Worm (Caenorhabditis elegans) whole organism, L4 larva: ENCODE measurements around the gene R02E4.3.

Experiments used
- F37D6.2 ChIP-seq: sonication (generic microtip); optimal IDR thresholded peaks from 2 replicates; lab custom pipeline; 2016; ENCODE audit warnings: mild to moderate bottlenecking, missing genetic modification characterization, missing compliant biosample characterization
- R02D3.7 ChIP-seq: fragments of 150-350 bp; sonication (generic microtip); optimal IDR thresholded peaks from 3 replicates; lab custom pipeline; 2014; ENCODE audit warnings: missing biosample characterization, missing genetic modification characterization
- T26A8.4 ChIP-seq: fragments of 200-800 bp; sonication (Bioruptor generic); IDR thresholded peaks from 2 replicates; pipeline ENCODE4 v1.3.6; 2022; ENCODE audit warnings: missing genetic modification characterization, missing compliant biosample characterization
- Y105C5A.15 ChIP-seq: fragments of 200-800 bp; sonication (Bioruptor generic); IDR thresholded peaks from 2 replicates; pipeline ENCODE4 v1.3.6; 2022; ENCODE audit warnings: missing genetic modification characterization, missing compliant biosample characterization
- ZK337.2 ChIP-seq: fragments of 200-800 bp; sonication (Bioruptor generic); IDR thresholded peaks from 2 replicates; pipeline ENCODE4 v1.3.6; 2022; ENCODE audit warnings: missing genetic modification reagents, missing genetic modification characterization, missing compliant biosample characterization
- ZK546.5 ChIP-seq, 2 experiments: sonication (generic microtip); optimal IDR thresholded peaks; 2 replicates each; lab custom pipeline; 2017; ENCODE audit warnings: missing biosample characterization in 2 of 2, missing genetic modification characterization in 2 of 2
- aha-1 ChIP-seq: fragments of 150-350 bp; peaks from one replicate; lab custom pipeline; 2014; ENCODE audit warnings: missing biosample characterization, missing genetic modification characterization
- arid-1 ChIP-seq: fragments of 200-800 bp; sonication (Bioruptor generic); conservative IDR thresholded peaks from 2 replicates; pipeline ENCODE4 v1.3.6; 2022; ENCODE audit warnings: missing genetic modification reagents, missing genetic modification characterization, missing compliant biosample characterization
- ceh-20 ChIP-seq: fragments of 200-800 bp; sonication (Bioruptor generic); IDR thresholded peaks from 2 replicates; pipeline ENCODE4 v1.3.6; 2022; ENCODE audit warnings: missing genetic modification reagents, missing genetic modification characterization, missing compliant biosample characterization
- ceh-28 ChIP-seq: fragments of 150-350 bp; optimal IDR thresholded peaks from 2 replicates; lab custom pipeline; 2014; ENCODE audit warnings: missing biosample characterization, missing genetic modification reagents, missing genetic modification characterization
- ceh-44 ChIP-seq: fragments of 200-800 bp; sonication (Bioruptor generic); IDR thresholded peaks from 2 replicates; pipeline ENCODE4 v1.3.6; 2022; ENCODE audit warnings: missing genetic modification reagents, missing genetic modification characterization, missing compliant biosample characterization
- ces-1 ChIP-seq: fragments of 150-350 bp; sonication (generic microtip); optimal IDR thresholded peaks from 4 replicates; lab custom pipeline; 2014; ENCODE audit warnings: missing biosample characterization, missing genetic modification reagents, missing genetic modification characterization
- ctbp-1 ChIP-seq: fragments of 200-800 bp; sonication (Bioruptor generic); IDR thresholded peaks from 2 replicates; pipeline ENCODE4 v1.3.6; 2022; ENCODE audit warnings: missing genetic modification reagents, missing genetic modification characterization, missing compliant biosample characterization
- daf-8 ChIP-seq: fragments of 200-800 bp; sonication (Bioruptor generic); IDR thresholded peaks from 2 replicates; pipeline ENCODE4 v1.3.6; 2022; ENCODE audit warnings: missing genetic modification characterization, missing compliant biosample characterization
- dmd-8 ChIP-seq: fragments of 200-800 bp; sonication (Bioruptor generic); IDR thresholded peaks from 2 replicates; pipeline ENCODE4 v1.3.6; 2022; ENCODE audit warnings: missing genetic modification characterization, missing compliant biosample characterization
- dpl-1 ChIP-seq: fragments of 150-350 bp; optimal IDR thresholded peaks from 2 replicates; lab custom pipeline; 2014; ENCODE audit warnings: missing biosample characterization, missing genetic modification reagents, missing genetic modification characterization
- duxl-1 ChIP-seq: sonication (generic microtip); optimal IDR thresholded peaks from 2 replicates; lab custom pipeline; 2016; ENCODE audit warnings: mild to moderate bottlenecking, missing genetic modification characterization, moderate library complexity, missing compliant biosample characterization; ENCODE audit not compliant: poor library complexity
- gei-8 ChIP-seq: fragments of 200-800 bp; sonication (Bioruptor generic); optimal IDR thresholded peaks from 2 replicates; lab custom pipeline; 2018; ENCODE audit warnings: mild to moderate bottlenecking, missing genetic modification characterization, missing compliant biosample characterization
- hif-1 ChIP-seq, 2 experiments: sonication (generic microtip); optimal IDR thresholded peaks; 2 replicates each; lab custom pipeline; 2016 to 2017; ENCODE audit warnings: missing compliant biosample characterization in 2 of 2, missing genetic modification characterization in 2 of 2, missing genetic modification reagents in 2 of 2, missing genotype in 2 of 2, mild to moderate bottlenecking in 1 of 2
- hlh-30 ChIP-seq: sonication (generic microtip); optimal IDR thresholded peaks from 2 replicates; lab custom pipeline; 2017; ENCODE audit warnings: antibody characterized with exemption, mild to moderate bottlenecking, missing genetic modification characterization, missing compliant biosample characterization; ENCODE audit not compliant: insufficient read depth
- hmg-1.1 ChIP-seq: fragments of 200-800 bp; sonication (Bioruptor generic); IDR thresholded peaks from 2 replicates; pipeline ENCODE4 v1.3.6; 2022; ENCODE audit warnings: missing genetic modification reagents, missing genetic modification characterization, missing compliant biosample characterization
- lin-29 ChIP-seq: fragments of 200-800 bp; sonication (Bioruptor generic); IDR thresholded peaks from 2 replicates; pipeline ENCODE4 v1.3.6; 2022; ENCODE audit warnings: missing genetic modification reagents, missing genetic modification characterization, missing compliant biosample characterization
- lin-39 ChIP-seq: fragments of 150-350 bp; optimal IDR thresholded peaks from 2 replicates; lab custom pipeline; 2014; ENCODE audit warnings: missing biosample characterization, missing genetic modification reagents, missing genetic modification characterization
- lsy-2 ChIP-seq, 2 experiments: fragments of 150-350 bp in 1 of 2; sonication (generic microtip) in 1 of 2; optimal IDR thresholded peaks; 2 replicates each; lab custom pipeline; 2014 to 2017; ENCODE audit warnings: missing biosample characterization in 2 of 2, missing genetic modification characterization in 2 of 2
- madf-5 ChIP-seq, 2 experiments: fragments of 200-800 bp; sonication (Bioruptor generic); IDR thresholded peaks; 2 replicates each; pipeline ENCODE4 v1.3.6; 2022; ENCODE audit warnings: missing compliant biosample characterization in 2 of 2, missing genetic modification characterization in 2 of 2
- mdl-1 ChIP-seq, 2 experiments: fragments of 150-350 bp in 1 of 2; sonication (generic microtip) in 1 of 2; optimal IDR thresholded peaks; 2 replicates each; lab custom pipeline; 2014 to 2017; ENCODE audit warnings: missing biosample characterization in 2 of 2, missing genetic modification characterization in 2 of 2
- mep-1 ChIP-seq: fragments of 150-350 bp; sonication (generic microtip); optimal IDR thresholded peaks from 3 replicates; lab custom pipeline; 2014; ENCODE audit warnings: missing biosample characterization, missing genetic modification characterization
- mes-2 ChIP-seq: sonication (generic microtip); optimal IDR thresholded peaks from 2 replicates; lab custom pipeline; 2016; ENCODE audit warnings: missing genotype, mild to moderate bottlenecking, missing genetic modification characterization, missing compliant biosample characterization; ENCODE audit not compliant: poor library complexity, severe bottlenecking
- mxl-2 ChIP-seq: fragments of 200-800 bp; sonication (Bioruptor generic); conservative IDR thresholded peaks from 2 replicates; pipeline ENCODE4 v1.3.6; 2022; ENCODE audit warnings: missing genetic modification reagents, missing genetic modification characterization, missing compliant biosample characterization
- mxl-3 ChIP-seq: fragments of 200-800 bp; sonication (Bioruptor generic); optimal IDR thresholded peaks from 2 replicates; lab custom pipeline; 2018; ENCODE audit warnings: mild to moderate bottlenecking, missing genetic modification characterization, missing compliant biosample characterization
- nhr-237 ChIP-seq: sonication (generic microtip); optimal IDR thresholded peaks from 2 replicates; lab custom pipeline; 2017; ENCODE audit warnings: missing biosample characterization, missing genetic modification characterization
- nhr-25 ChIP-seq: sonication (generic microtip); optimal IDR thresholded peaks from 2 replicates; lab custom pipeline; 2017; ENCODE audit warnings: missing genetic modification characterization, mild to moderate bottlenecking, missing compliant biosample characterization, antibody characterized with exemption, moderate library complexity, borderline replicate concordance; ENCODE audit not compliant: insufficient read depth
- nhr-28 ChIP-seq: fragments of 150-350 bp; optimal IDR thresholded peaks from 2 replicates; lab custom pipeline; 2014; ENCODE audit warnings: missing biosample characterization, missing genetic modification characterization
- nhr-41 ChIP-seq: fragments of 200-800 bp; sonication (Bioruptor generic); IDR thresholded peaks from 2 replicates; pipeline ENCODE4 v1.3.6; 2022; ENCODE audit warnings: missing genetic modification reagents, missing genetic modification characterization, missing compliant biosample characterization
- nhr-42 ChIP-seq: fragments of 200-800 bp; sonication (Bioruptor generic); IDR thresholded peaks from 2 replicates; pipeline ENCODE4 v1.3.6; 2022; ENCODE audit warnings: missing genetic modification characterization, missing compliant biosample characterization
- nhr-6 ChIP-seq: fragments of 150-350 bp; optimal IDR thresholded peaks from 2 replicates; lab custom pipeline; 2014; ENCODE audit warnings: missing biosample characterization, missing genetic modification characterization
- pha-4 ChIP-seq, 2 experiments: fragments of 150-350 bp in 1 of 2; fragments of 200-800 bp in 1 of 2; sonication (Bioruptor generic) in 1 of 2; IDR thresholded peaks in 1 of 2; optimal IDR thresholded peaks in 1 of 2; 2 replicates each; pipeline versions ENCODE4 v1.3.6 to Lab custom; 2014 to 2022; ENCODE audit warnings: missing genetic modification characterization in 2 of 2, missing genetic modification reagents in 2 of 2, missing biosample characterization in 1 of 2, missing compliant biosample characterization in 1 of 2
- php-3 ChIP-seq: fragments of 200-800 bp; sonication (Bioruptor generic); IDR thresholded peaks from 2 replicates; pipeline ENCODE4 v1.3.6; 2022; ENCODE audit warnings: missing genetic modification reagents, missing genetic modification characterization, missing compliant biosample characterization
- rbr-2 ChIP-seq: sonication (generic microtip); optimal IDR thresholded peaks from 2 replicates; lab custom pipeline; 2016; ENCODE audit warnings: missing genotype, missing genetic modification characterization, missing compliant biosample characterization
- sdz-12 ChIP-seq: fragments of 200-800 bp; sonication (Bioruptor generic); optimal IDR thresholded peaks from 2 replicates; lab custom pipeline; 2018; ENCODE audit warnings: mild to moderate bottlenecking, missing genetic modification characterization, missing compliant biosample characterization
- set-16 ChIP-seq: fragments of 200-800 bp; sonication (Bioruptor generic); IDR thresholded peaks from 2 replicates; pipeline ENCODE4 v1.3.6; 2022; ENCODE audit warnings: missing genetic modification reagents, missing genetic modification characterization, missing compliant biosample characterization
- spr-1 ChIP-seq: sonication (generic microtip); optimal IDR thresholded peaks from 2 replicates; lab custom pipeline; 2016; ENCODE audit warnings: mild to moderate bottlenecking, missing genetic modification characterization, missing compliant biosample characterization
- unc-62 ChIP-seq, 3 experiments: fragments of 150-350 bp in 1 of 3; sonication (generic microtip); optimal IDR thresholded peaks in 2 of 3; peaks in 1 of 3; 1 replicate in 1 of 3; 2 replicates in 2 of 3; lab custom pipeline; 2014 to 2017; ENCODE audit warnings: missing biosample characterization in 3 of 3, missing genetic modification characterization in 3 of 3, missing genetic modification reagents in 3 of 3, missing genotype in 1 of 3
- zag-1 ChIP-seq: fragments of 150-350 bp; optimal IDR thresholded peaks from 2 replicates; lab custom pipeline; 2014; ENCODE audit warnings: missing biosample characterization, missing genetic modification characterization
- zfp-2 ChIP-seq: sonication (generic microtip); optimal IDR thresholded peaks from 2 replicates; lab custom pipeline; 2016; ENCODE audit warnings: mild to moderate bottlenecking, missing genetic modification characterization, missing compliant biosample characterization
- zip-2 ChIP-seq: fragments of 150-350 bp; optimal IDR thresholded peaks from 2 replicates; lab custom pipeline; 2014; ENCODE audit warnings: missing biosample characterization, missing genetic modification characterization

The R02E4.3 gene

DNA sequence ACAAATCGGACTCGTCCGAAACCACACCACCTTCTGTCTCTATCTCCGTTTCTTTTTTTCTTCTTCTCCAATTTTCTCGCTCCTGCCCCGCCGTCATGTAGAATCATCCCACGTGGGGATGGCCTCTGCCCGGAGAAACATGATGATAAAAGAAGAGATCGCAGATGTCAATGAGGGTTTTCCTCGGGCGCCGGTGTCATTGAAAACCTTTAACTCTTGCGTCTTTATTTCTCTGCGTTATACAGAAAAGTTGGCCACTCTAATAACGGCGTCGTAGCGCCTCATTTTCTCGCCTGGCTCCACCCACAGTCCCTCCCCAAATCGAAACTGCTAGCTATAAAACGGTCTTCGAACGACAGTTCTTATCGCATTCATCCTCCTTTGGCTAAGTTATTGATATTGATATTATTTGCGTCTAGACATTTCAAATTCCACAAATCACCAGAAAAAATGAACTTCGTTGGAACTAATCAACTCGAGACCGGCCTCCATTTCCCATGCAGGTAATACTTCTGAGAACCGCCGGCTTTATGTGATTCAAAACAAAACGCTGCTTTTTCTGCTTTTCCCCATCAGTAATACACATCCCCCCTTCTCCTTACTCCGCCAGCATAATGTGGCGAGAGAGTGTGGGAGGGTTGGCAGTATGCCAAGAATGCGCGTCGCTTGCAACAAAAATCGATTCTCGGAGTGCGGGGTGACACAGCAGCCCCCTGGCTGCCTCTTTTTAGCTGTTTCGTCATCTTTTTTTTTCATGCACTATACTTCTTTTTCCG is 43.3 kb upstream of the R02E4.3 start:
- TF ChIP-seq ceh-28: peak; percentile 15
- peak; percentile 60; the same call in 1 of the 2 replicates for TF ChIP-seq set-16
- TF ChIP-seq F37D6.2 (tag; lab: Kevin White, UChicago): peak; percentile 64
- peak; percentile 33; the same call in 1 of the 2 replicates for TF ChIP-seq arid-1
- TF ChIP-seq ctbp-1 (GFP tag; lab: Robert Waterston, UW): peak; percentile 57; the same call in 1 of the 2 replicates
- TF ChIP-seq mep-1 (tag; lab: Kevin White, UChicago): peak; percentile 82
- TF ChIP-seq hlh-30 (tag; lab: Kevin White, UChicago): peak; percentile 88
- no peak for TF ChIP-seq sdz-12 (GFP tag; lab: Kevin White, UChicago)
- TF ChIP-seq ZK546.5 (tag; optimal IDR thresholded peaks at IDR 0.05; lab: Kevin White, UChicago): no peak
- no peak for TF ChIP-seq gei-8 (GFP tag; lab: Kevin White, UChicago)
- peak in 1 of 2 experiments; percentile 98 for TF ChIP-seq unc-62 (GFP tag; optimal IDR thresholded peaks at IDR 0.05 in 1 of 2; lab: Kevin White, UChicago)
- no peak for TF ChIP-seq unc-62 (tag; optimal IDR thresholded peaks at IDR 0.05; lab: Kevin White, UChicago)
- no peak for TF ChIP-seq nhr-237 (tag; lab: Kevin White, UChicago)
- TF ChIP-seq ceh-44 (GFP tag; lab: Robert Waterston, UW): peak; percentile 67; the same call in 1 of the 2 replicates
- no peak for TF ChIP-seq Y105C5A.15
- TF ChIP-seq mes-2 (tag; lab: Kevin White, UChicago): peak; percentile 63
- TF ChIP-seq lin-39 (tag; lab: Kevin White, UChicago): no peak
- TF ChIP-seq nhr-28: peak; percentile 97
- TF ChIP-seq ceh-20 (GFP tag; lab: Robert Waterston, UW): peak; percentile 15; the same call in 1 of the 2 replicates
- peak; percentile 95 for TF ChIP-seq nhr-25 (tag; lab: Kevin White, UChicago)
- TF ChIP-seq ZK337.2 (GFP tag; lab: Robert Waterston, UW): peak; percentile 42
- 0 out of 2 replicates have a peak, but pooled peaks have one; percentile 34 for TF ChIP-seq daf-8
- TF ChIP-seq php-3: peak; percentile 9; the same call in 1 of the 2 replicates
- no peak for TF ChIP-seq R02D3.7
- TF ChIP-seq mxl-3: peak; percentile 93
- TF ChIP-seq zip-2 (tag; lab: Kevin White, UChicago): no peak
- peak; percentile 62 for TF ChIP-seq hmg-1.1 (GFP tag; lab: Robert Waterston, UW)
- TF ChIP-seq madf-5 (GFP tag; IDR thresholded peaks at IDR 0.05; lab: Robert Waterston, UW): 0 out of 4 replicates have a peak, but pooled peaks have one; percentile 32 to 56
- peak; percentile 97 to 98 for TF ChIP-seq mdl-1 (tag; optimal IDR thresholded peaks at IDR 0.05; lab: Kevin White, UChicago)
- TF ChIP-seq zag-1: no peak
- TF ChIP-seq rbr-2: peak; percentile 54
- no peak for TF ChIP-seq ces-1
- TF ChIP-seq aha-1: peak; percentile 100
- TF ChIP-seq zfp-2: peak; percentile 36
- TF ChIP-seq lin-29 (GFP tag; lab: Robert Waterston, UW): no peak
- peak; percentile 11 to 48 for TF ChIP-seq lsy-2 (tag; optimal IDR thresholded peaks at IDR 0.05; lab: Kevin White, UChicago)
- TF ChIP-seq hif-1 (tag; optimal IDR thresholded peaks at IDR 0.05; lab: Kevin White, UChicago): peak; percentile 35 to 83
- TF ChIP-seq pha-4 (GFP tag; IDR thresholded peaks at IDR 0.05; lab: Robert Waterston, UW): peak; percentile 38; the same call in 1 of the 2 replicates
- TF ChIP-seq pha-4 (tag; optimal IDR thresholded peaks at IDR 0.05; lab: Kevin White, UChicago): peak; percentile 55
- peak; percentile 9 for TF ChIP-seq spr-1 (tag; lab: Kevin White, UChicago)
- peak; percentile 53; the same call in 1 of the 2 replicates for TF ChIP-seq mxl-2 (GFP tag; lab: Robert Waterston, UW)
- TF ChIP-seq duxl-1: peak; percentile 45
- no peak for TF ChIP-seq dmd-8 (GFP tag; lab: Robert Waterston, UW)
- peak; percentile 9 for TF ChIP-seq nhr-6
- TF ChIP-seq nhr-41 (GFP tag; lab: Robert Waterston, UW): 0 out of 2 replicates have a peak, but pooled peaks have one; percentile 17
- TF ChIP-seq nhr-42: 0 out of 2 replicates have a peak, but pooled peaks have one; percentile 47
- TF ChIP-seq dpl-1 (GFP tag; lab: Kevin White, UChicago): peak; percentile 23
- TF ChIP-seq T26A8.4: peak; percentile 35
